Fruit fly (Drosophila melanogaster) whole organism, larva: ENCODE measurements around the gene CG34125.

ENCODE experiments used
- noc ChIP-seq: fragments of 200-800 bp; sonication (Bioruptor generic); optimal IDR thresholded peaks from 3 replicates; lab custom pipeline; 2019; ENCODE audit warnings: missing biosample characterization, mild to moderate bottlenecking, missing genetic modification characterization, moderate library complexity

Gene CG34125

dm6 chr2L:4998571-4999191 lies 33.2 kb downstream of the CG34125 start:
- TF ChIP-seq noc (tag; lab: Kevin White, UChicago): no peak

- TF ChIP-seq noc (tag; lab: Kevin White, UChicago): peak; percentile 75
These were observed 34.0 kb downstream of the CG34125 start for dm6 chr2L:4999389-5000032.

DNA sequence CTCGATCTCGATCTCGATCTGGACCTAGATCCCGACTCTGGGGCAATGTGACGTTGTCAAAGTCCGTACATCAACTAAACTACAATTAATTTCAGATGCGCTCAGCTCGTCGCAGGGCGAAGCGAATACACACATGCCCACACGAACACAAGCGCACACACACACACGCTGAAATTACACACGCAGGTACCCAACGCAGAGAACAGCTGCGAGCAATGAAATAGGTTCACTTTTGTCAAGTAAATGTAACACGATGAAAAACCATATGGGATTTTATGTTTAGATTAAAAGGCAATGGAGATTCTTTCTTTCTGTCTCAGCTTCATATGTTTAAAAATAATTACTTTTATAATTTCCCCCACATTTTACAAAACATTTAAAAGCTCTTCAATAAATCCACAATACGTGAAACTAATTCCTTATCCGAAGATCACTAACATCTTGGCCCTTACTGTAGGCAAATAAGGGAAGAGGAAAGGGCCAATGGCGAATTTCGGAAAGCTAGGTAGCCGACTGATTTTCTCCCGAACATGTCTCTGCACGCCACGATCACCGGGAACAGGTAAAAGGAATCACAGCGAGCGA lies 34.9 kb downstream of the CG34125 start:
- peak; percentile 87 for TF ChIP-seq noc (tag; lab: Kevin White, UChicago)

- no peak for TF ChIP-seq noc (tag; lab: Kevin White, UChicago)
These were observed 35.6 kb downstream of the CG34125 start for dm6 chr2L:5000919-5001581.

DNA sequence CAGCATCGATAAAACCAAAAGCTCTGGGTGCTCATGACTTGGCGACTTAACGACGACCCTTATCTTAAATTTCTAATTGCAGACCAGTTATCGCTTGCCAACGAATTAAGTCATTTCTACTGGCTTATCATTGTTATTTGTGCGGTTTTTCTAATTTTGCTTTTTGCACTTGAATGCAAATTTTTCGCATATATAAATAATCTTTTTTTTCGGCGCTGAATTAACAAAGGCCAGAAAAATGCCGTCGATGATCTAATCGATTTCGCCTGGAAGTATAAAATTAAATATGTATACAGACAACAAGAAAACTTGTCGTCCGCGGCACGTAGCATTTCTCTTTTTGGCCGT lies 36.1 kb downstream of the CG34125 start:
- no peak for TF ChIP-seq noc (tag; lab: Kevin White, UChicago)

dm6 chr2L:5002031-5002430 lies 36.6 kb downstream of the CG34125 start:
- TF ChIP-seq noc (tag; lab: Kevin White, UChicago): no peak

- no peak for TF ChIP-seq noc (tag; lab: Kevin White, UChicago)
These were observed 37.4 kb downstream of the CG34125 start for dm6 chr2L:5002711-5003402.

- no peak for TF ChIP-seq noc (tag; lab: Kevin White, UChicago)
These were observed 38.4 kb downstream of the CG34125 start for dm6 chr2L:5003670-5004453.

- peak; percentile 87 for TF ChIP-seq noc (tag; lab: Kevin White, UChicago)
These were observed 39.4 kb downstream of the CG34125 start for dm6 chr2L:5004677-5005463.

- no peak for TF ChIP-seq noc (tag; lab: Kevin White, UChicago)
These were observed 39.9 kb downstream of the CG34125 start for dm6 chr2L:5005464-5005764.

DNA sequence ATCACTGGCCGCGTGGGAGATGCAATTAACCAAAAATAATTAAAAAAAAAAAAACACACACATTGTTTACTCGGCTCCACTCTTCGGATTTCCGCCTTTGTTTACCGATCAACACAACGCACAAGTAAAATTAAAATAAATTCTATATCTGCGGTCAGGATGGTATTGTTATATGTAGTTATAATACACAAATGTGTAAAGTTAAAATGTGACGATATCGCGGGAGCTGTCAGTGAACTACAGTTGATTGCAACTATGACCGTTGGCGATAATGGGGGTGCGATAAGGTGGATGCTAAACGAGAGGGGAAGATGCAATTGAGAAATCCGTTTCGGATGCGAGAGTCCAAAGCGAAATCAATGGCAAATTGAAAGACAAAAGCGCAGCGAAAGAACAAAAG lies 40.9 kb downstream of the CG34125 start:
- no peak for TF ChIP-seq noc (tag; lab: Kevin White, UChicago)

DNA sequence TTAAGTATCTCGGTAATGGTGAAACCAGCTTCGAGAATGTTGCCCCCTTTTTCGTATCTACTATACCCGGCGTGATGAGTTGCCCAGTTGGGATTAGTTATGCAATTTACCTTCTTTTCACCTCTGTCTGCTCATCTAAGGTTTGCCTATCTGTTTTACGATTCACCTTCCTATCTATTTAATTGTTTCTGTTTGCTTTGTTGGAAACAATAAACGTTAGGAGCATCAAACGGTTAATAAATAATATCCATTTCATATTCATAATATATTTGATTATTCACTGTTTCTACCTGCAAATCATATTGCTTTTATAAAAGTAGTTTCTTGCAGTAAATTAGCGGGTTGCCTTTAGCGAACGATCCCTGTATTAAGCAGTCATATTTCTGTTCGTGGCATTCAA lies 41.8 kb downstream of the CG34125 start:
- peak; percentile 81 for TF ChIP-seq noc (tag; lab: Kevin White, UChicago)

DNA sequence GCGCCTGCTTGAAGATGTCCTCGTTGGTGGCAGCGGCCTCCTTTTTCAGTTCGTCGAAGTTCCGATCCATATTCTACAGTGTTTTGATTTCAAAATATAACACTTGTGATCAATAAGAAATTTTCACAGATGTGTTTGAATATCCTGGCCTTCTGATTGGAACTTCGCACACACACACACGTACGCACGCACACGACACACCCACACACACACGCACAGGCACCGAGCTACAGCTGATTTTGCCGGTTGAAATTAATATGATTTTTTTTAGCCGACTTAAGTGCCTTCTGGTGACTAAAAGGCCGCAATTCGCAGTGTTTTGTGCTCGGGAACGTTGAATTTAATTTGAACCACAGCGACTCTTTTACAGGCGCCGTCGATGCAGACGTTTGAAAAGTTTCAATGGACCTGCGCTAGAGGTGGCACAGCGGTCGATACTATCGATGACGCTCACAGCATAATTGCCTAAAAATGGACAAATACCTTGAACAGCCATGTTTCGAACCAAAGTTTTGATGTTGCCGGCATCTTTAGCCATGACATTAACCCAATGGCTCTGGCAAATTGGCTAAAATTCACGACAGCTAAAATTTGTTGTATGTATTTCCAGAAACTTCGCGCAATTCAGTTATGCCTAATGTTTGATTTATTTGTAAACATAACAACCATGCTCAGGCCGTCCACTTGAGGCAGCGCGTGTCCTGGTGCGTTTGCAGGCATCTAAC lies 44.0 kb downstream of the CG34125 start, which contains the start of gene Rtnl1:
TSS of gene Rtnl1 (minus strand) at position 415 of the 725 bp plus-strand sequence.
- TF ChIP-seq noc (tag; lab: Kevin White, UChicago): peak; percentile 42

- TF ChIP-seq noc (tag; lab: Kevin White, UChicago): peak; percentile 78
These were observed 45.3 kb downstream of the CG34125 start, which contains the start of the genes CG31917, Tfb5 and SelT for dm6 chr2L:5010784-5011260. CG31917 (minus strand) TSS chr2L:5010834. Tfb5 (minus strand) TSS chr2L:5010834. SelT (plus strand) TSS chr2L:5010922.
